Worm (Caenorhabditis elegans): ENCODE measurements around the gene F22F7.3.
"Not testable (repeated sequence)": the region's sequence is repeated elsewhere in the genome, so short reads cannot be mapped to it uniquely, and the experiment has no call there.

DNA sequence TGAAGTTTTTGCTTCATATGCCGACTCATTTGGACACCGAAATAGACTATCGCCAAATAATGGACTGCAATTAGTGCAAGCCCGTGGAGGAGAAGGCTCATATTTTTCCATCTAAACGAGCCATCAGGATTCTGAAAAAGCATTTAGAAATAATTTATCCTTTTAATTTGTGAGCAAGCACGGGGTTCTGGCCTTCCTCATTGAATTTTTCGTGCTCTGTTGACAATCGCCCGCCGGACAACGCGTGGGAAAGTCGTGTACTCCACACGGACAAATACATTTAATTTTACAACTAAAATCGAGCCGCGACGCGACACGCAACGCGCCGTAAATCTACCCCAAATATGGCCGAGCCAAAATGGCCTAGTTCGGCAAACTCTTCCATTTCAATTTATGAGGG, 33.9 kb downstream of the F22F7.3 start, which contains the start of gene F22F7.12:
- TF ChIP-seq pat-9, K02D7.2, pha-4 (tag; optimal IDR thresholded peaks at IDR 0.05): not testable (repeated sequence)

Measured in whole organism, late embryonic.